Worm (Caenorhabditis elegans) whole organism, young adult: ENCODE measurements around the gene asp-19.

ENCODE experiments used
- K11D2.4 ChIP-seq: fragments of 200-800 bp; sonication (Bioruptor generic); IDR thresholded peaks from 2 replicates; pipeline ENCODE4 v1.3.6; 2022; ENCODE audit warnings: missing genetic modification reagents, missing genetic modification characterization, missing compliant biosample characterization
- aptf-3 ChIP-seq: fragments of 200-800 bp; sonication (Bioruptor generic); IDR thresholded peaks from 2 replicates; pipeline ENCODE4 v1.3.6; 2022; ENCODE audit warnings: missing genetic modification characterization, missing compliant biosample characterization
- chd-7 ChIP-seq: sonication (generic microtip); optimal IDR thresholded peaks from 2 replicates; lab custom pipeline; 2016; ENCODE audit warnings: mild to moderate bottlenecking, missing genetic modification characterization, moderate library complexity, missing compliant biosample characterization
- dox-1 ChIP-seq: fragments of 200-800 bp; sonication (Bioruptor generic); IDR thresholded peaks from 2 replicates; pipeline ENCODE4 v1.3.6; 2022; ENCODE audit warnings: missing genetic modification reagents, missing genetic modification characterization, missing compliant biosample characterization
- dpff-1 ChIP-seq: sonication (generic microtip); optimal IDR thresholded peaks from 2 replicates; lab custom pipeline; 2017; ENCODE audit warnings: mild to moderate bottlenecking, missing genetic modification characterization, missing compliant biosample characterization
- madf-8 ChIP-seq: fragments of 200-800 bp; sonication (Bioruptor generic); conservative IDR thresholded peaks from 2 replicates; pipeline ENCODE4 v1.3.6; 2022; ENCODE audit warnings: missing genetic modification reagents, missing genetic modification characterization, missing compliant biosample characterization
- pha-4 ChIP-seq: fragments of 150-350 bp; sonication (generic microtip); optimal IDR thresholded peaks from 2 replicates; lab custom pipeline; 2014; ENCODE audit warnings: missing biosample characterization, missing genetic modification reagents, missing genetic modification characterization
- repo-1 ChIP-seq: sonication (generic microtip); optimal IDR thresholded peaks from 2 replicates; lab custom pipeline; 2017; ENCODE audit warnings: mild to moderate bottlenecking, missing genetic modification characterization, missing compliant biosample characterization
- tbx-9 ChIP-seq: sonication (generic microtip); optimal IDR thresholded peaks from 2 replicates; lab custom pipeline; 2016; ENCODE audit warnings: borderline replicate concordance, missing genetic modification characterization, inconsistent platforms, missing compliant biosample characterization
- zfh-2 ChIP-seq: fragments of 200-800 bp; sonication (Bioruptor generic); conservative IDR thresholded peaks from 2 replicates; pipeline ENCODE4 v1.3.6; 2022; ENCODE audit warnings: missing genetic modification reagents, missing genetic modification characterization, missing compliant biosample characterization
- ztf-3 ChIP-seq: fragments of 200-800 bp; sonication (Bioruptor generic); optimal IDR thresholded peaks from 2 replicates; lab custom pipeline; 2018; ENCODE audit warnings: mild to moderate bottlenecking, missing genetic modification characterization, missing compliant biosample characterization

DNA sequence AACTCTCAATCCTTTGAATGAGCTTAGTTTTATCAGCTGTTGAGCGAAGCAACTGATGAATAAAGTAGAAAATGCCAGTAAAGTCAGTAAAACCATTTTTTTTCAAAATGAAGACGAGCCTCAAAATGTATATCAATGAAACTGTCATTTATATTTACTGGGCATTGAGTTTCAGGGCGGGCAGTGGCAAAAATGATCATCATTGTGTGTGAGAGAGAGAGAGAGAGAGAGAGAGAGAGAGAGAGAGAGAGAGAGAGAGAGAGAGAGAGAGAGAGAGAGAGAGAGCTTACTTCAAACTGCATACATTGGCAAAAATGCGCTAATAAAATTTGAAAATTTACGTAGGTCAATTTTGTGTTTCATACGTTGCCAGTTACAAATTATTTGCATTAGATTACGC, 31.0 kb upstream of the asp-19 start, which contains the start of gene F11D11.3:
- no peak for TF ChIP-seq chd-7 (tag; lab: Kevin White, UChicago)
- TF ChIP-seq pha-4 (tag; lab: Kevin White, UChicago) = no peak
- TF ChIP-seq aptf-3 (GFP tag; lab: Robert Waterston, UW) = no peak
- TF ChIP-seq repo-1 = no peak
- TF ChIP-seq tbx-9 (tag; lab: Kevin White, UChicago) = no peak
- TF ChIP-seq zfh-2 (GFP tag; lab: Robert Waterston, UW) = no peak
- TF ChIP-seq K11D2.4 (GFP tag; lab: Robert Waterston, UW) = no peak
- no peak for TF ChIP-seq madf-8 (GFP tag; lab: Robert Waterston, UW)
- TF ChIP-seq ztf-3 (GFP tag; lab: Kevin White, UChicago) = no peak
- TF ChIP-seq dpff-1 (tag; lab: Kevin White, UChicago) = no peak
- no peak for TF ChIP-seq dox-1
